Fruit fly (Drosophila melanogaster) whole organism, embryonic: ENCODE results near the gene wb.
A peak's percentile ranks its signal among the peaks of the same experiment; 100 is the strongest.

Experiments used
- Antp ChIP-seq: fragments of 200-800 bp; sonication (Bioruptor generic); optimal IDR thresholded peaks from 3 replicates; lab custom pipeline; 2016; ENCODE audit warnings: missing biosample characterization, missing genetic modification characterization
- Blimp-1 ChIP-seq: fragments of 200-800 bp; sonication (Bioruptor generic); optimal IDR thresholded peaks from 3 replicates; lab custom pipeline; 2018; ENCODE audit warnings: missing biosample characterization, missing genetic modification characterization, mild to moderate bottlenecking, moderate library complexity, missing genetic modification reagents
- CG10543 ChIP-seq: fragments of 200-800 bp; sonication (Bioruptor generic); optimal IDR thresholded peaks from 3 replicates; lab custom pipeline; 2017; ENCODE audit warnings: missing biosample characterization, mild to moderate bottlenecking, missing genetic modification characterization, moderate library complexity
- CG11723 ChIP-seq: fragments of 200-800 bp; sonication (Bioruptor generic); optimal IDR thresholded peaks from 2 replicates; lab custom pipeline; 2017; ENCODE audit warnings: missing biosample characterization, mild to moderate bottlenecking, missing genetic modification characterization
- CG12104 ChIP-seq: fragments of 200-800 bp; sonication (Bioruptor generic); optimal IDR thresholded peaks from 3 replicates; lab custom pipeline; 2016; ENCODE audit warnings: missing biosample characterization, missing genetic modification characterization
- CG13624 ChIP-seq: fragments of 200-800 bp; sonication (Bioruptor generic); optimal IDR thresholded peaks from 2 replicates; lab custom pipeline; 2016; ENCODE audit warnings: missing biosample characterization, missing genetic modification characterization
- CG13775 ChIP-seq: fragments of 200-800 bp; sonication (Bioruptor generic); optimal IDR thresholded peaks from 3 replicates; lab custom pipeline; 2017; ENCODE audit warnings: missing biosample characterization, mild to moderate bottlenecking, missing genetic modification characterization
- CG15011 ChIP-seq: fragments of 200-800 bp; sonication (Bioruptor generic); optimal IDR thresholded peaks from 3 replicates; lab custom pipeline; 2018; ENCODE audit warnings: missing biosample characterization, mild to moderate bottlenecking, missing genetic modification characterization
- CG15514 ChIP-seq: fragments of 200-800 bp; sonication (Bioruptor generic); optimal IDR thresholded peaks from 3 replicates; lab custom pipeline; 2017; ENCODE audit warnings: missing biosample characterization, missing genetic modification characterization, mild to moderate bottlenecking, moderate library complexity, missing genetic modification reagents
- CG1647 ChIP-seq: fragments of 200-800 bp; sonication (Bioruptor generic); optimal IDR thresholded peaks from 3 replicates; lab custom pipeline; 2016; ENCODE audit warnings: missing biosample characterization, missing genetic modification characterization
- CG16863 ChIP-seq: fragments of 200-800 bp; sonication (Bioruptor generic); optimal IDR thresholded peaks from 3 replicates; lab custom pipeline; 2016; ENCODE audit warnings: missing biosample characterization, missing genetic modification characterization
- CG17385 ChIP-seq: fragments of 200-800 bp; sonication (Bioruptor generic); optimal IDR thresholded peaks from 3 replicates; lab custom pipeline; 2018; ENCODE audit warnings: missing biosample characterization, mild to moderate bottlenecking, missing genetic modification characterization
- CG18599 ChIP-seq: fragments of 200-800 bp; sonication (Bioruptor generic); optimal IDR thresholded peaks from 3 replicates; lab custom pipeline; 2017; ENCODE audit warnings: missing biosample characterization, missing genetic modification characterization, mild to moderate bottlenecking, moderate library complexity, missing genetic modification reagents
- CG31224 ChIP-seq: fragments of 200-800 bp; sonication (Bioruptor generic); IDR thresholded peaks from 2 replicates; pipeline ENCODE4 v1.3.6; 2022; ENCODE audit warnings: missing biosample characterization, missing genetic modification characterization
- CG31441 ChIP-seq: fragments of 200-800 bp; sonication (Bioruptor generic); IDR thresholded peaks from 2 replicates; pipeline ENCODE4 v1.3.6; 2022; ENCODE audit warnings: missing biosample characterization, missing genetic modification characterization
- CG3847 ChIP-seq: fragments of 200-800 bp; sonication (Bioruptor generic); IDR thresholded peaks from 2 replicates; pipeline ENCODE4 v1.3.6; 2022; ENCODE audit warnings: missing biosample characterization, missing genetic modification characterization
- CG4424 ChIP-seq: fragments of 200-800 bp; sonication (Bioruptor generic); optimal IDR thresholded peaks from 3 replicates; lab custom pipeline; 2016; ENCODE audit warnings: missing biosample characterization, missing genetic modification characterization
- CG4707 ChIP-seq: fragments of 200-800 bp; sonication (Bioruptor generic); optimal IDR thresholded peaks from 2 replicates; lab custom pipeline; 2018; ENCODE audit warnings: missing biosample characterization, mild to moderate bottlenecking, missing genetic modification characterization, moderate library complexity
- CG6175 ChIP-seq: fragments of 200-800 bp; sonication (Bioruptor generic); IDR thresholded peaks from 3 replicates; pipeline ENCODE4 v1.3.6; 2022; ENCODE audit warnings: missing biosample characterization, missing genetic modification characterization
- CG7556 ChIP-seq: fragments of 200-800 bp; sonication (Bioruptor generic); optimal IDR thresholded peaks from 2 replicates; lab custom pipeline; 2017; ENCODE audit warnings: missing biosample characterization, mild to moderate bottlenecking, missing genetic modification characterization
- CG8281 ChIP-seq: fragments of 200-800 bp; sonication (Bioruptor generic); optimal IDR thresholded peaks from 2 replicates; lab custom pipeline; 2018; ENCODE audit warnings: missing biosample characterization, mild to moderate bottlenecking, missing genetic modification characterization, moderate library complexity
- CG8359 ChIP-seq: fragments of 200-800 bp; sonication (Bioruptor generic); optimal IDR thresholded peaks from 2 replicates; lab custom pipeline; 2017; ENCODE audit warnings: missing biosample characterization, mild to moderate bottlenecking, missing genetic modification characterization, borderline replicate concordance
- CG8388 ChIP-seq: fragments of 200-800 bp; sonication (Bioruptor generic); optimal IDR thresholded peaks from 2 replicates; lab custom pipeline; 2019; ENCODE audit warnings: missing biosample characterization, mild to moderate bottlenecking, missing genetic modification characterization, moderate library complexity
- Chrac-16 ChIP-seq: fragments of 200-800 bp; sonication (Bioruptor generic); optimal IDR thresholded peaks from 3 replicates; lab custom pipeline; 2016; ENCODE audit warnings: missing biosample characterization, missing genetic modification characterization
- Gsc ChIP-seq: fragments of 200-800 bp; sonication (Bioruptor generic); IDR thresholded peaks from 2 replicates; pipeline ENCODE4 v1.3.6; 2022; ENCODE audit warnings: missing biosample characterization, missing genetic modification characterization
- HmgZ ChIP-seq: fragments of 200-800 bp; sonication (Bioruptor generic); optimal IDR thresholded peaks from 2 replicates; lab custom pipeline; 2018; ENCODE audit warnings: missing biosample characterization, mild to moderate bottlenecking, missing genetic modification characterization
- Hr3 ChIP-seq: fragments of 200-800 bp; sonication (Bioruptor generic); optimal IDR thresholded peaks from 3 replicates; lab custom pipeline; 2016; ENCODE audit warnings: missing biosample characterization, missing genetic modification characterization
- Kr ChIP-seq: fragments of 200-800 bp; sonication (Bioruptor generic); optimal IDR thresholded peaks from 2 replicates; lab custom pipeline; 2017; ENCODE audit warnings: missing biosample characterization, mild to moderate bottlenecking, missing genetic modification characterization
- PHDP ChIP-seq: fragments of 200-800 bp; sonication (Bioruptor generic); optimal IDR thresholded peaks from 3 replicates; lab custom pipeline; 2018; ENCODE audit warnings: missing biosample characterization, mild to moderate bottlenecking, missing genetic modification characterization, moderate library complexity
- Trl ChIP-seq, 3 experiments: fragments of >200 bp in 2 of 3; fragments of 200-800 bp in 1 of 3; sonication (Bioruptor generic) in 1 of 3; optimal IDR thresholded peaks; 2 replicates in 1 of 3; 3 replicates in 2 of 3; lab custom pipeline; 2016 to 2017; ENCODE audit warnings: missing biosample characterization in 1 of 3, missing genetic modification characterization in 1 of 3
- aop ChIP-seq: fragments of 200-800 bp; sonication (Bioruptor generic); IDR thresholded peaks from 2 replicates; pipeline ENCODE4 v1.3.6; 2022; ENCODE audit warnings: missing biosample characterization, missing genetic modification characterization
- ase ChIP-seq: fragments of 200-800 bp; sonication (Bioruptor generic); IDR thresholded peaks from 3 replicates; pipeline ENCODE4 v1.3.6; 2022; ENCODE audit warnings: missing biosample characterization, missing genetic modification characterization
- cas ChIP-seq: fragments of 200-800 bp; sonication (Bioruptor generic); IDR thresholded peaks from 2 replicates; pipeline ENCODE4 v1.3.6; 2022; ENCODE audit warnings: missing biosample characterization, missing genetic modification characterization
- caup ChIP-seq: fragments of 200-800 bp; sonication (Bioruptor generic); optimal IDR thresholded peaks from 3 replicates; lab custom pipeline; 2017; ENCODE audit warnings: missing biosample characterization, mild to moderate bottlenecking, missing genetic modification characterization, moderate library complexity; ENCODE audit not compliant: severe bottlenecking
- crol ChIP-seq: fragments of 200-800 bp; sonication (Bioruptor generic); IDR thresholded peaks from 2 replicates; pipeline ENCODE4 v1.3.6; 2022; ENCODE audit warnings: missing biosample characterization, missing genetic modification characterization
- dan ChIP-seq: fragments of 200-800 bp; sonication (Bioruptor generic); IDR thresholded peaks from 2 replicates; pipeline ENCODE4 v1.3.6; 2022; ENCODE audit warnings: missing biosample characterization, missing genetic modification characterization
- dysf ChIP-seq: fragments of 200-800 bp; sonication (Bioruptor generic); IDR thresholded peaks from 3 replicates; pipeline ENCODE4 v1.3.6; 2022; ENCODE audit warnings: missing biosample characterization, missing genetic modification characterization
- emc ChIP-seq: fragments of 200-800 bp; sonication (Bioruptor generic); optimal IDR thresholded peaks from 2 replicates; lab custom pipeline; 2016; ENCODE audit warnings: missing biosample characterization, missing genetic modification characterization
- ems ChIP-seq: fragments of 200-800 bp; sonication (Bioruptor generic); optimal IDR thresholded peaks from 3 replicates; lab custom pipeline; 2016; ENCODE audit warnings: missing biosample characterization, missing genetic modification characterization
- eyg ChIP-seq: fragments of 200-800 bp; sonication (Bioruptor generic); optimal IDR thresholded peaks from 3 replicates; lab custom pipeline; 2016; ENCODE audit warnings: missing biosample characterization, missing genetic modification characterization
- gem ChIP-seq: fragments of 200-800 bp; sonication (Bioruptor generic); optimal IDR thresholded peaks from 2 replicates; lab custom pipeline; 2019; ENCODE audit warnings: missing biosample characterization, mild to moderate bottlenecking, missing genetic modification characterization, moderate library complexity
- gro ChIP-seq: fragments of 200-800 bp; sonication (Bioruptor generic); optimal IDR thresholded peaks from 2 replicates; lab custom pipeline; 2016; ENCODE audit warnings: missing biosample characterization, missing genetic modification characterization
- lola ChIP-seq, 3 experiments: fragments of >200 bp in 2 of 3; fragments of 200-800 bp in 1 of 3; sonication (Bioruptor generic) in 1 of 3; optimal IDR thresholded peaks; 2 replicates each; lab custom pipeline; 2017 to 2019; ENCODE audit warnings: missing biosample characterization in 3 of 3, missing genetic modification characterization in 3 of 3, mild to moderate bottlenecking in 1 of 3, moderate library complexity in 1 of 3
- oc ChIP-seq: fragments of 200-800 bp; sonication (Bioruptor generic); optimal IDR thresholded peaks from 2 replicates; lab custom pipeline; 2018; ENCODE audit warnings: missing biosample characterization, mild to moderate bottlenecking, missing genetic modification characterization, moderate library complexity
- pho ChIP-seq: fragments of 200-800 bp; sonication (Bioruptor generic); optimal IDR thresholded peaks from 2 replicates; lab custom pipeline; 2016; ENCODE audit warnings: missing biosample characterization, missing genetic modification characterization
- rib ChIP-seq: fragments of 200-800 bp; sonication (Bioruptor generic); IDR thresholded peaks from 2 replicates; pipeline ENCODE4 v1.3.6; 2022; ENCODE audit warnings: missing biosample characterization, missing genetic modification characterization
- schlank ChIP-seq: fragments of 200-800 bp; sonication (Bioruptor generic); optimal IDR thresholded peaks from 2 replicates; lab custom pipeline; 2018; ENCODE audit warnings: missing biosample characterization, mild to moderate bottlenecking, missing genetic modification characterization
- sob ChIP-seq: fragments of 200-800 bp; sonication (Bioruptor generic); IDR thresholded peaks from 2 replicates; pipeline ENCODE4 v1.3.6; 2022; ENCODE audit warnings: missing biosample characterization, missing genetic modification characterization
- tap ChIP-seq: fragments of 200-800 bp; optimal IDR thresholded peaks from 3 replicates; lab custom pipeline; 2019; ENCODE audit warnings: missing biosample characterization, mild to moderate bottlenecking, missing genetic modification characterization, moderate library complexity
- tgo ChIP-seq: fragments of 200-800 bp; sonication (Bioruptor generic); IDR thresholded peaks from 3 replicates; pipeline ENCODE4 v1.3.6; 2022; ENCODE audit warnings: missing biosample characterization, missing genetic modification characterization

The wb gene

DNA sequence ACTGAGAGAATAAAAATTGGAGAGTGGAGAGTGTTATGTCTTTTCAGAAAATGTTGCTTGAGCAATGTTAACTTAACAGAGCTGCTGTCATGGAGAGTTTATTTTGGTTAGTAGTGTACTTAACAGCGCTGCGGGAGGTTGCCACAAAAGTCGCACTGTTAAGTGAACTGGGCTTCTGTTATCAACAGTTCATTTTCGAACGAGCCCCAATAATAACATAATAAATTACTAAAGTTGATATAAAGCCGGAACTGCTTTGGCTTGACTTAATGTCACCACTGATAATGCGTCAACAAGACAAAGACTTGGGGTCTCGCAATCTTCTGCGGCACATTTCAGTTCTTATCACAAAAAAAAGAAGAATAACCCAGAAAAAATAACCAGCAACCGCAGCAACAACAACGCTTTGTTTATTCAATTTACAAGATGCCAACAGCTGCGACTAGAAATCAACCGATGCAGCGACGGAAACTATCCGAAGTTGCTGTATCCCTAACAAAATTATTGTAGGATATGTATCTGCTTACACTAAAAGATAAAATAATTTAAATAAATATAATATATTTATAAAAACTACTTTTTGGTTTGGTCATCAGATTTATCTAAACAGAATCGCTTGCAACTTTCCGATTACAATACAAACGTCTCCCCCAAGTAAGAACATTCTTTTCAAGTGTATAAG is 28.1 kb upstream of the wb start (continued):
- TF ChIP-seq dysf (GFP tag; lab: Robert Waterston, UW) (no peak), tap (tag; lab: Kevin White, UChicago) (peak; percentile 5), caup (GFP tag; lab: Kevin White, UChicago) (no peak), CG4424 (no peak), sob (GFP tag; lab: Robert Waterston, UW) (no peak), crol (no peak), CG11723 (GFP tag; lab: Kevin White, UChicago) (no peak), dan (no peak), CG18599 (GFP tag; lab: Kevin White, UChicago) (no peak), CG8388 (GFP tag; lab: Kevin White, UChicago) (peak; percentile 46), Trl (optimal IDR thresholded peaks at IDR 0.05; lab: Kevin White, UChicago) (peak; percentile 32 to 64), Trl (GFP tag; optimal IDR thresholded peaks at IDR 0.05; lab: Kevin White, UChicago) (no peak), CG13624 (GFP tag; lab: Kevin White, UChicago) (no peak), emc (GFP tag; lab: Kevin White, UChicago) (no peak), HmgZ (tag; lab: Kevin White, UChicago) (no peak), CG1647 (GFP tag; lab: Kevin White, UChicago) (no peak), CG31441 (0 out of 2 replicates have a peak, but pooled peaks have one; percentile 26), CG31224 (no peak), oc (tag; lab: Kevin White, UChicago) (peak; percentile 30), CG10543 (no peak), ase (GFP tag; lab: Robert Waterston, UW) (no peak), CG15514 (GFP tag; lab: Kevin White, UChicago) (no peak), CG15011 (GFP tag; lab: Kevin White, UChicago) (no peak), gem (peak; percentile 66), gro (GFP tag; lab: Kevin White, UChicago) (no peak), Hr3 (peak; percentile 12), pho (no peak), Kr (no peak), CG12104 (GFP tag; lab: Kevin White, UChicago) (peak; percentile 10), eyg (GFP tag; lab: Kevin White, UChicago) (no peak), CG8359 (GFP tag; lab: Kevin White, UChicago) (peak; percentile 2), Blimp-1 (GFP tag; lab: Kevin White, UChicago) (peak; percentile 60), tgo (GFP tag; lab: Robert Waterston, UW) (no peak), PHDP (tag; lab: Kevin White, UChicago) (peak; percentile 6), Gsc (GFP tag; lab: Robert Waterston, UW) (no peak), CG13775 (GFP tag; lab: Kevin White, UChicago) (no peak), CG3847 (GFP tag; lab: Robert Waterston, UW) (no peak), cas (GFP tag; lab: Robert Waterston, UW) (no peak), aop (GFP tag; lab: Robert Waterston, UW) (no peak), CG4707 (GFP tag; lab: Kevin White, UChicago) (no peak), CG17385 (GFP tag; lab: Kevin White, UChicago) (peak; percentile 3), rib (GFP tag; lab: Robert Waterston, UW) (no peak), Chrac-16 (GFP tag; lab: Kevin White, UChicago) (no peak), ems (GFP tag; lab: Kevin White, UChicago) (no peak), schlank (tag; lab: Kevin White, UChicago) (no peak), lola (GFP tag; optimal IDR thresholded peaks at IDR 0.05; lab: Kevin White, UChicago) (peak in 1 of 3 experiments; percentile 58), CG8281 (tag; lab: Kevin White, UChicago) (no peak), CG7556 (GFP tag; lab: Kevin White, UChicago) (no peak), CG6175 (GFP tag; lab: Robert Waterston, UW) (peak; percentile 85; the same call in 2 of the 3 replicates), CG16863 (GFP tag; lab: Kevin White, UChicago) (no peak), Antp (GFP tag; lab: Kevin White, UChicago) (no peak)
